Fruit fly (Drosophila melanogaster): ENCODE data around the gene mRpL9.
A peak's percentile ranks its signal among the peaks of the same experiment; 100 is the strongest.

Gene mRpL9

dm6 chr3R:15374397-15374796 lies 43.9 kb downstream of the mRpL9 start, which contains the start of gene Rbp:
TSS of gene Rbp (plus strand) at chr3R:15374635.
- no peak for TF ChIP-seq CTCF (optimal IDR thresholded peaks at IDR 0.05)
- no peak for TF ChIP-seq CG8478 (optimal IDR thresholded peaks at IDR 0.05)

dm6 chr3R:15375470-15375869 lies 44.9 kb downstream of the mRpL9 start:
- TF ChIP-seq CG8478 (optimal IDR thresholded peaks at IDR 0.05) (no peak), CTCF (optimal IDR thresholded peaks at IDR 0.05) (no peak)

- peak in 1 of 2 experiments; percentile 6 for TF ChIP-seq CTCF (optimal IDR thresholded peaks at IDR 0.05)
- TF ChIP-seq CG8478 (optimal IDR thresholded peaks at IDR 0.05): no peak
Measured at dm6 chr3R:15379071-15379470, 48.5 kb downstream of the mRpL9 start.
